Worm (Caenorhabditis elegans): ENCODE results near the gene M18.6.

Gene M18.6

ce11 chrIV:12108984-12109657, 12.0 kb upstream of the M18.6 start:
- no peak for TF ChIP-seq unc-62 (GFP tag; optimal IDR thresholded peaks at IDR 0.05)

- TF ChIP-seq unc-62 (GFP tag; optimal IDR thresholded peaks at IDR 0.05) = no peak
Measured at ce11 chrIV:12109743-12110142, 11.4 kb upstream of the M18.6 start.

DNA sequence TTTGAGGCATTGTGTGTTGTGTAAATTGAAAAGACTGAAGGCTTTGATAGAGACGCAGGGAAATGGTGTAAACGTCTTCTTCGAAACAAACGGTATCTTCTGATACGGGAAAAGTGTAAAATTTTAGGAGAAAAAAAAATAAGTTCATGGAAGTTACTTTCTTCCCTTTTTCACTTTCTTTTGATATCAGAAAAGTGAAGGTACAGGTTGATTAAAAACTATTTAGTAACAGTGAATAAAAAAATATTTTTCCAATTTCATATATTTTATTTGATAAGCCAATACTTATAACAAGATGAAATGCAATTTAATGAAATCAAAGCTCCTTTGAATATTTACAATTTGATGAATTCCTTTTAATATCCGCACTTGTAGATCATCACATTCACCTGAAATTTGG, 10.8 kb upstream of the M18.6 start, which contains the start of gene col-129:
TSS of gene col-129 (minus strand) at position 101 of the 400 bp plus-strand sequence.
- TF ChIP-seq unc-62 (GFP tag; optimal IDR thresholded peaks at IDR 0.05) = no peak

DNA sequence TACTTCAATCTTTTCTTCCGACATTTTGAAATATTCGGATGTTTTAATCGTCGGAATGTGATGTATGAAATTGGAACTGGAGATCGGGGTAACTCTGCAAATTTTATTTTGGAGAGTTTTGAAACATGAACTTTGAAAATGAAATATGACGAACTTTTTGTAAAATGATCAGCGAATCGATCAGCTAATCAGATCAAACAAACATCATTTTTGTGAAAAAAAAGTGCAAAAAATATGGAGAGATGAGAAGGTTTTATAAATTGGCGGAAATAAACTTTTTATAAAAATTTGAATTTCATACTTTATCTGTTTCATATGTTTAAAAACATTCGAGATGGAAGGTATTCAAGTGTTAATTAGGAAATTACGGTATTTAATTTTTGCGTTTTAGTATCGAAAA, 9.6 kb upstream of the M18.6 start, which contains the start of gene dlc-2:
TSS of gene dlc-2 (minus strand) at position 101 of the 400 bp plus-strand sequence.
- no peak for TF ChIP-seq unc-62 (GFP tag; optimal IDR thresholded peaks at IDR 0.05)

ce11 chrIV:12113056-12113455, 8.1 kb upstream of the M18.6 start:
- TF ChIP-seq unc-62 (GFP tag; optimal IDR thresholded peaks at IDR 0.05) = no peak

ce11 chrIV:12114498-12114897, 6.6 kb upstream of the M18.6 start:
- no peak for TF ChIP-seq unc-62 (GFP tag; optimal IDR thresholded peaks at IDR 0.05)

DNA sequence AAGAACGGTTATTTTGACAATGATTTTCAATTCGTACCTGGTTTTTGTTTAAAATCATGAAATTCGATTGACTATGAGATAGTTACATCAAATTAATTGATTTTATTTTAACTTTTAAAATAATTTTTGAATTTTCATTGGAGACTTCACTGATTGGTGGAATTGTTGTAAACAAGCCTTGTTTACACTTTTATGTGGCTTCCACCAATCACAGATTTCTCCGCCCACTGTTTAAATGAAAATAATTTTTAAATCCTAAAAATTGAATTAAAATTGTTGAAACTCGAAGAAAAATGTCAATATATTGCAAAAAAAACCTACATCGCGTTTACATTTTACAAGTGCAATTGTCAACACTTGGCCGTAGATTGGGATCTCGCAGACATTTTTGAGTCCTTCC, 574 bp upstream of the M18.6 start:
- TF ChIP-seq unc-62 (GFP tag; optimal IDR thresholded peaks at IDR 0.05) = no peak

DNA sequence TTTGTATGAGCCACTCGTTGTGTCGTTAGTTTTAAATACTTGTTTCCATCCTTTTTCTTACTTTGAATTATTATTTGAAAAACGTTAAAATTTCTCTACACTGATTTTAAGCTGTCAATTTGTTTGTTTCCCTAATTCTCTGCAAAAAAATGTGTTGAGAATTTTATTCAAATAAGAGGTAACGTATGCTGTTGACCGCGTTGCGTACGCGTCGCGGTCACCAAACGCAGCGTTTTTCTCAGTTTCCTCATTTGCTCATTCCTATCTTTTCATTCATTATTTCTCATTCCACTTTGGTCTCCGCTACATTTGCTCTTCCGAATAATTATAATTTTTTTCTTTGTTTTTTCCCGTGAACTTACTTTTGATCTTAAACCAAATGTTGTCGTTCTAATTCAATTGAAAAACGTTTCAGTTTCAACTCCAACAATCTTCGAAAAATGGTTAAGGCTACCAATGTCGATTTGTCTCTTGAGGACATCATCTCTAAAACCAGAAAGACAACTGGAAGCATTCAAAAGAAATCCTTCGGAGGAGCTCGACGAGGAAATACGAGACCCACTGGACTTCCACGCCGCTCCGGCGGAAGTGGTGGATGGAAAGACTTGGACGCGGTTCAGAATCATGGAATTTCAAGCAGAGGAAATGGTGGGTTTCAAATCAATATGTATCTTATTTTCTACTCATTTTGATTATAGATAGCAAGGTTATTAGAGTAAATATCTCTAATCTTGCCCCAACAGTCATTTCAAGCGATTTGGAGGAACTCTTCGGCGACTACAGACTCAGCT, 2.0 kb downstream of the M18.6 start, which contains the start of gene aly-3:
TSS of gene aly-3 (plus strand) at position 409 of the 791 bp plus-strand sequence.
- TF ChIP-seq unc-62 (GFP tag; optimal IDR thresholded peaks at IDR 0.05) = no peak

- TF ChIP-seq unc-62 (GFP tag; optimal IDR thresholded peaks at IDR 0.05) = no peak
Measured at ce11 chrIV:12124314-12125084, 3.4 kb downstream of the M18.6 start, which contains the start of gene dhhc-6. Gene dhhc-6 (plus strand): TSS chrIV:12124952.

ce11 chrIV:12126740-12127472, 5.8 kb downstream of the M18.6 start:
- no peak for TF ChIP-seq unc-62 (GFP tag; optimal IDR thresholded peaks at IDR 0.05)

- no peak for TF ChIP-seq unc-62 (GFP tag; optimal IDR thresholded peaks at IDR 0.05)
Measured at ce11 chrIV:12127838-12128237, 6.7 kb downstream of the M18.6 start.

- no peak for TF ChIP-seq unc-62 (GFP tag; optimal IDR thresholded peaks at IDR 0.05)
Measured at ce11 chrIV:12128708-12129107, 7.6 kb downstream of the M18.6 start.

ce11 chrIV:12129204-12129603, 8.1 kb downstream of the M18.6 start, which contains the start of gene lin-24:
Gene lin-24 (plus strand): TSS chrIV:12129504.
- TF ChIP-seq unc-62 (GFP tag; optimal IDR thresholded peaks at IDR 0.05) = no peak

DNA sequence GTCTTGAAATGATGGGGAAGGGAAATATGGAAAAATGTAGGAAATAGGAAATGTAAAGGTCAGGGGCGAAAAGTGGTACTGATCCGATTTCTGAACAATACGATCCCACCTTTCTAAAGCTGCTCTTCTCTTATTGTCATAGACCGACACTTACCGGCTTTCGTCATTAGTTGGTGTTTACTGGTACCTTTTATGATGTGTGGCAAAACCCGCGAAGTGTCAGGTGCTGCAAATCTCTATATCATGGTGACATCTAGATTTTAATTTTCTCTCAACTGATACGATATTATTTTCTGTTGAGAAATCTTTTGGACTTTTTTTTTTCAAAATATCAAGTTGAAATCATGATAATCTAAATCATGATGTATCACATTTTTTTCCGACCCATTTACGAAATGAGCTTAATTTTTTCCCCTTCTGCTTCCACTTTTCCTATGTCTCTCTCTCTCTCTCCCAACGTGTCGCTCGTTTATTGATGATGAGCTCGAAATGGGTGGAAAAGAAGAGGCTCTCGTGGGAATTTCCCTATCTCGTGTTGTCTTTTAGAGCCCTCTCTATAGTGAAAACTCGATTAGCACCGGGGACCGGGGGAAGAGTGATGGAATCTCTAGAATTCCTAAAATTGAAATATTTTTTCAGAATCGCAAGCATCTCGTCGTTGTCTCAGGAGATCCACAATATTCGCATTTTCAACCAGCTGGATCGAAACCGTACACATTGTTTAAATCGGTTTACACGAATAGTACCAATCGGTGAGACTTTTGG, 10.4 kb downstream of the M18.6 start:
- TF ChIP-seq unc-62 (GFP tag; optimal IDR thresholded peaks at IDR 0.05) = no peak

DNA sequence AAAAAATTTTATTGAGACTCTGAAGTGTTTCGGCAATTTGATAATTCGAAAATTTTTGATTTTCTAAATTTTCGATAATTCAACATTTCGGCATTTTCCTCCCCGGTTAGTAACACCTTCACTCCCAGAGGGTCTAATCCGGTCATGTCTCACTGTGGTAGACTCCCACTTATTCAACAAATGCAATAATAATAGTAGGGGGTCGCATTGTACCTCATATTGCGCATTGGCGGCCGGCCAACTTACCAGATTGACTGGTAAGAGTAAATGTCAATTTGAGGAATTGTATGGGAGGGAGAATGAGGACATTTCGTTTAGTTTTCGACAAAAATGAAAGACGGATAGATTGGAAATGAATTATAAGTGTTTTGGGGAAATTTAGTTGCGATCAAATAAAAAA, 12.7 kb downstream of the M18.6 start:
- no peak for TF ChIP-seq unc-62 (GFP tag; optimal IDR thresholded peaks at IDR 0.05)
